Fruit fly (Drosophila melanogaster): ENCODE measurements around the gene Alg13.

DNA sequence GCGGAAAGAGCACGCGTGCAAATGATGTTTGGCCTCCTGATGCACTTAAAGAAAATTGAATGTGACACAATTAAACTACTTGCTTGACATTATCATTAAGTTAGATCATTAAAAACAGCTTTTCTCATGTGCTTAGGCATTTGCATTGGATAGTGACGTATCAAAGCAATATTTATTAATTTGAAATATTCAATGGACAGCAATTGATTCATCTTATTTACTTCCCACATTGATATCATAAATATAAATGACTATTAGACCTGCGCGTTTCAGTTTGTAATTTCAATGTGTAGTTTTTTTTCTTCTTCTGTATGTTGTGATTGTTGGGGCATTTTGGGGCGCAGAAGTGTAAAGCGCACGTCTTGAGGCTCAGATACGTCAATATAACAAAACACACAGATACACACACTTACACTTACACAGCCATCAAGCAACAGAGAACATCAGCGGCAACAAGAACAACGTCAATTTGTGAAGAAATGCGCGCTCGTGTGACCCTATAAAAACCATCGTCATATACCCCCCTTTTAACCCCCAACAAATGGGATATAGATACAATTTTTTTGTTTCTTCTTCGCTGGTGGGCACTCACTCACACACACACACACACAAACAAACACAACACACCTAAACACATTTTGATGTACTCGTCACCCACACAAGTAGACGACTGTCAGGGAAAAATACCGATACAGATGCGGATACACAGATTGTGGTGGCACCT is 49.3 kb downstream of the Alg13 start:
- TF ChIP-seq EcR (GFP tag; optimal IDR thresholded peaks at IDR 0.05) (no peak), pan (optimal IDR thresholded peaks at IDR 0.05) (no peak), usp (GFP tag; optimal IDR thresholded peaks at IDR 0.05) (no peak), Dll (optimal IDR thresholded peaks at IDR 0.05) (no peak), psq (optimal IDR thresholded peaks at IDR 0.05) (no peak), CG8478 (optimal IDR thresholded peaks at IDR 0.05) (no peak)
